Worm (Caenorhabditis elegans) whole organism, young adult: Measurements from ENCODE around the gene Y37D8A.2.
A peak's percentile ranks its signal among the peaks of the same experiment; 100 is the strongest.

Source experiments
- D2030.7 ChIP-seq: fragments of 200-800 bp; sonication (Bioruptor generic); IDR thresholded peaks from 2 replicates; pipeline ENCODE4 v1.3.6; 2022; ENCODE audit warnings: missing genetic modification reagents, missing genetic modification characterization, missing compliant biosample characterization
- F33H1.4 ChIP-seq: fragments of 200-800 bp; sonication (Bioruptor generic); IDR thresholded peaks from 2 replicates; pipeline ENCODE4 v1.3.6; 2022; ENCODE audit warnings: missing genetic modification reagents, missing genetic modification characterization, missing compliant biosample characterization
- F37B4.10 ChIP-seq: fragments of 200-800 bp; sonication (Bioruptor generic); IDR thresholded peaks from 2 replicates; pipeline ENCODE4 v1.3.6; 2022; ENCODE audit warnings: missing genetic modification characterization, missing compliant biosample characterization
- F49E8.2 ChIP-seq: sonication (generic microtip); optimal IDR thresholded peaks from 3 replicates; lab custom pipeline; 2017; ENCODE audit warnings: missing genetic modification characterization, mild to moderate bottlenecking, missing compliant biosample characterization, antibody characterized with exemption, moderate library complexity; ENCODE audit not compliant: insufficient read depth
- F52B5.7 ChIP-seq: sonication (generic microtip); optimal IDR thresholded peaks from 2 replicates; lab custom pipeline; 2016; ENCODE audit warnings: mild to moderate bottlenecking, missing genetic modification characterization, missing compliant biosample characterization
- F57A8.1 ChIP-seq: fragments of 200-800 bp; sonication (Bioruptor generic); optimal IDR thresholded peaks from 2 replicates; lab custom pipeline; 2018; ENCODE audit warnings: mild to moderate bottlenecking, missing genetic modification characterization, moderate library complexity, missing compliant biosample characterization
- Y79H2A.3 ChIP-seq: fragments of 200-800 bp; sonication (Bioruptor generic); conservative IDR thresholded peaks from 2 replicates; pipeline ENCODE4 v1.3.6; 2022; ENCODE audit warnings: missing genetic modification reagents, missing genetic modification characterization, missing compliant biosample characterization
- aptf-3 ChIP-seq: fragments of 200-800 bp; sonication (Bioruptor generic); IDR thresholded peaks from 2 replicates; pipeline ENCODE4 v1.3.6; 2022; ENCODE audit warnings: missing genetic modification characterization, missing compliant biosample characterization
- attf-3 ChIP-seq: fragments of 200-800 bp; sonication (Bioruptor generic); conservative IDR thresholded peaks from 2 replicates; pipeline ENCODE4 v1.3.6; 2022; ENCODE audit warnings: missing genetic modification reagents, missing genetic modification characterization, missing compliant biosample characterization
- ceh-40 ChIP-seq: fragments of 200-800 bp; sonication (Bioruptor generic); IDR thresholded peaks from 2 replicates; pipeline ENCODE4 v1.3.6; 2022; ENCODE audit warnings: missing genetic modification characterization, missing compliant biosample characterization
- ceh-91 ChIP-seq: fragments of 200-800 bp; sonication (Bioruptor generic); IDR thresholded peaks from 2 replicates; pipeline ENCODE4 v1.3.6; 2022; ENCODE audit warnings: missing genetic modification reagents, missing genetic modification characterization, missing compliant biosample characterization
- dpl-1 ChIP-seq: fragments of 150-350 bp; optimal IDR thresholded peaks from 2 replicates; lab custom pipeline; 2014; ENCODE audit warnings: missing biosample characterization, missing genetic modification reagents, missing genetic modification characterization
- efl-1 ChIP-seq: fragments of 150-350 bp; optimal IDR thresholded peaks from 2 replicates; lab custom pipeline; 2014; ENCODE audit warnings: missing biosample characterization, missing genetic modification reagents, missing genetic modification characterization
- egl-44 ChIP-seq: fragments of 200-800 bp; sonication (Bioruptor generic); IDR thresholded peaks from 2 replicates; pipeline ENCODE4 v1.3.6; 2022; ENCODE audit warnings: missing genetic modification reagents, missing genetic modification characterization, missing compliant biosample characterization
- ekl-4 ChIP-seq: fragments of 200-800 bp; sonication (Bioruptor generic); IDR thresholded peaks from 2 replicates; pipeline ENCODE4 v1.3.6; 2022; ENCODE audit warnings: missing genetic modification reagents, missing genetic modification characterization, missing compliant biosample characterization
- fkh-3 ChIP-seq: sonication (generic microtip); optimal IDR thresholded peaks from 2 replicates; lab custom pipeline; 2016; ENCODE audit warnings: mild to moderate bottlenecking, missing genetic modification characterization, missing compliant biosample characterization
- hsf-1 ChIP-seq: fragments of 200-800 bp; sonication (Bioruptor generic); IDR thresholded peaks from 2 replicates; pipeline ENCODE4 v1.3.6; 2022; ENCODE audit warnings: missing genetic modification reagents, missing genetic modification characterization, missing compliant biosample characterization
- let-607 ChIP-seq, 2 experiments: fragments of 200-800 bp in 1 of 2; sonication (Bioruptor generic) in 1 of 2; sonication (generic microtip) in 1 of 2; optimal IDR thresholded peaks; 2 replicates each; lab custom pipeline; 2016 to 2018; ENCODE audit warnings: mild to moderate bottlenecking in 2 of 2, missing compliant biosample characterization in 2 of 2, missing genetic modification characterization in 2 of 2, moderate library complexity in 2 of 2, missing genotype in 1 of 2
- lin-35 ChIP-seq, 3 experiments: fragments of 150-350 bp in 2 of 3; sonication (generic microtip) in 1 of 3; optimal IDR thresholded peaks; 2 replicates each; lab custom pipeline; 2014 to 2018; ENCODE audit warnings: missing biosample characterization in 3 of 3, missing genetic modification characterization in 3 of 3, missing genetic modification reagents in 3 of 3
- lin-54 ChIP-seq: fragments of 200-800 bp; sonication (Bioruptor generic); optimal IDR thresholded peaks from 2 replicates; lab custom pipeline; 2018; ENCODE audit warnings: mild to moderate bottlenecking, missing genetic modification characterization, missing compliant biosample characterization
- lsl-1 ChIP-seq: fragments of 200-800 bp; sonication (Bioruptor generic); optimal IDR thresholded peaks from 2 replicates; lab custom pipeline; 2018; ENCODE audit warnings: mild to moderate bottlenecking, missing genetic modification characterization, moderate library complexity, missing compliant biosample characterization
- madf-3 ChIP-seq: fragments of 200-800 bp; sonication (Bioruptor generic); IDR thresholded peaks from 2 replicates; pipeline ENCODE4 v1.3.6; 2022; ENCODE audit warnings: missing genetic modification reagents, missing genetic modification characterization, missing compliant biosample characterization
- madf-6 ChIP-seq: fragments of 200-800 bp; sonication (Bioruptor generic); IDR thresholded peaks from 2 replicates; pipeline ENCODE4 v1.3.6; 2022; ENCODE audit warnings: missing genetic modification reagents, missing genetic modification characterization, missing compliant biosample characterization
- madf-8 ChIP-seq: fragments of 200-800 bp; sonication (Bioruptor generic); conservative IDR thresholded peaks from 2 replicates; pipeline ENCODE4 v1.3.6; 2022; ENCODE audit warnings: missing genetic modification reagents, missing genetic modification characterization, missing compliant biosample characterization
- mcd-1 ChIP-seq: fragments of 200-800 bp; sonication (Bioruptor generic); IDR thresholded peaks from 2 replicates; pipeline ENCODE4 v1.3.6; 2022; ENCODE audit warnings: missing genetic modification reagents, missing genetic modification characterization, missing compliant biosample characterization
- nhr-80 ChIP-seq: sonication (generic microtip); optimal IDR thresholded peaks from 2 replicates; lab custom pipeline; 2016; ENCODE audit warnings: missing genetic modification characterization, missing compliant biosample characterization
- nhr-90 ChIP-seq: sonication (generic microtip); optimal IDR thresholded peaks from 2 replicates; lab custom pipeline; 2016; ENCODE audit warnings: missing genotype, mild to moderate bottlenecking, missing genetic modification characterization, missing compliant biosample characterization
- repo-1 ChIP-seq: sonication (generic microtip); optimal IDR thresholded peaks from 2 replicates; lab custom pipeline; 2017; ENCODE audit warnings: mild to moderate bottlenecking, missing genetic modification characterization, missing compliant biosample characterization
- snpc-1.3 ChIP-seq: sonication (generic microtip); optimal IDR thresholded peaks from 2 replicates; lab custom pipeline; 2017; ENCODE audit warnings: missing genetic modification characterization, mild to moderate bottlenecking, missing compliant biosample characterization, antibody characterized with exemption, moderate library complexity, missing genotype, missing genetic modification reagents; ENCODE audit not compliant: insufficient read depth
- tbp1 ChIP-seq: fragments of 200-800 bp; sonication (Bioruptor generic); optimal IDR thresholded peaks from 2 replicates; lab custom pipeline; 2018; ENCODE audit warnings: mild to moderate bottlenecking, missing genetic modification characterization, missing compliant biosample characterization
- ztf-18 ChIP-seq: sonication (generic microtip); optimal IDR thresholded peaks from 2 replicates; lab custom pipeline; 2016; ENCODE audit warnings: missing genotype, mild to moderate bottlenecking, missing genetic modification characterization, missing compliant biosample characterization

Gene Y37D8A.2

ce11 chrIII:12813193-12813592, 6.8 kb upstream of the Y37D8A.2 start, which contains the start of gene BE10.4:
BE10.4 (plus strand) TSS chrIII:12813493.
- TF ChIP-seq Y79H2A.3 (GFP tag; lab: Robert Waterston, UW) = no peak
- no peak for TF ChIP-seq egl-44 (GFP tag; lab: Robert Waterston, UW)
- no peak for TF ChIP-seq let-607 (tag; optimal IDR thresholded peaks at IDR 0.05; lab: Kevin White, UChicago)

- TF ChIP-seq hsf-1 (GFP tag; lab: Robert Waterston, UW) (no peak), attf-3 (GFP tag; lab: Robert Waterston, UW) (peak; percentile 90), ekl-4 (no peak), F49E8.2 (no peak)
These were observed 1.8 kb upstream of the Y37D8A.2 start, which contains the start of gene arx-5 for ce11 chrIII:12818050-12818738. arx-5 (minus strand) TSS chrIII:12818100.

DNA sequence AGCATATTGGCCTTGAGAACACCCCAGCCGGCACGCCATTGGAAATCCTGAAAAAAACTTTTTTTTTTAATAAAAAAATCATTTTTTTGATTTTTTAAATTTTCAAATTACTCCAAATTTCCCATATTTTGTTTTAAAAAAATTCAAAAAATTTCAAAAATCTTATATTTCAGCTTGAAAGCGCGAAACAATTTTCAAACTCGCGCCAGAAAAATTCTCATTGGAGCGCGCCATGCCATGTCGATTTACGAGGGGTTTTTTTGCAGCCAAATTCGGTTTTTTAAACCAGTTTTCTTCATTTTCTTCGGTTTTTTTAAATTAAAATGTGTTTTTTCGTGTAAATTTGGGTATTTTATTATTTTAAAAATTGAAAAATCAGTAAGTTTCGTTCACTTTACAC, 845 bp upstream of the Y37D8A.2 start:
- peak; percentile 65 for TF ChIP-seq efl-1 (GFP tag; lab: Kevin White, UChicago)
- TF ChIP-seq repo-1 (tag; lab: Kevin White, UChicago) = no peak
- peak; percentile 46; the same call in 1 of the 2 replicates for TF ChIP-seq madf-8
- TF ChIP-seq aptf-3 (GFP tag; lab: Robert Waterston, UW) = no peak
- peak; percentile 27 for TF ChIP-seq dpl-1 (GFP tag; lab: Kevin White, UChicago)
- peak; percentile 21; the same call in 1 of the 2 replicates for TF ChIP-seq D2030.7 (GFP tag; lab: Robert Waterston, UW)
- peak; percentile 61 for TF ChIP-seq lin-54 (GFP tag; lab: Kevin White, UChicago)
- no peak for TF ChIP-seq tbp1 (GFP tag; lab: Kevin White, UChicago)
- TF ChIP-seq ceh-91 (GFP tag; lab: Robert Waterston, UW) = peak; percentile 64
- peak; percentile 39; the same call in 1 of the 2 replicates for TF ChIP-seq F33H1.4 (GFP tag; lab: Robert Waterston, UW)
- no peak for TF ChIP-seq lin-35 (GFP tag; optimal IDR thresholded peaks at IDR 0.05; lab: Kevin White, UChicago)
- peak; percentile 59; the same call in 1 of the 2 replicates for TF ChIP-seq madf-6 (GFP tag; lab: Robert Waterston, UW)
- peak; percentile 18; the same call in 1 of the 2 replicates for TF ChIP-seq attf-3 (GFP tag; lab: Robert Waterston, UW)
- no peak for TF ChIP-seq F37B4.10 (GFP tag; lab: Robert Waterston, UW)
- no peak for TF ChIP-seq F57A8.1 (GFP tag; lab: Kevin White, UChicago)
- no peak for TF ChIP-seq snpc-1.3
- TF ChIP-seq madf-3 (GFP tag; lab: Robert Waterston, UW) = peak; percentile 65; the same call in 1 of the 2 replicates
- 0 out of 2 replicates have a peak, but pooled peaks have one; percentile 16 for TF ChIP-seq mcd-1
- TF ChIP-seq lsl-1 (GFP tag; lab: Kevin White, UChicago) = peak; percentile 21

ce11 chrIII:12821331-12821730, 1.3 kb downstream of the Y37D8A.2 start:
- no peak for TF ChIP-seq ceh-40 (GFP tag; lab: Robert Waterston, UW)
- no peak for TF ChIP-seq ceh-91 (GFP tag; lab: Robert Waterston, UW)
- peak; percentile 66 for TF ChIP-seq attf-3 (GFP tag; lab: Robert Waterston, UW)

DNA sequence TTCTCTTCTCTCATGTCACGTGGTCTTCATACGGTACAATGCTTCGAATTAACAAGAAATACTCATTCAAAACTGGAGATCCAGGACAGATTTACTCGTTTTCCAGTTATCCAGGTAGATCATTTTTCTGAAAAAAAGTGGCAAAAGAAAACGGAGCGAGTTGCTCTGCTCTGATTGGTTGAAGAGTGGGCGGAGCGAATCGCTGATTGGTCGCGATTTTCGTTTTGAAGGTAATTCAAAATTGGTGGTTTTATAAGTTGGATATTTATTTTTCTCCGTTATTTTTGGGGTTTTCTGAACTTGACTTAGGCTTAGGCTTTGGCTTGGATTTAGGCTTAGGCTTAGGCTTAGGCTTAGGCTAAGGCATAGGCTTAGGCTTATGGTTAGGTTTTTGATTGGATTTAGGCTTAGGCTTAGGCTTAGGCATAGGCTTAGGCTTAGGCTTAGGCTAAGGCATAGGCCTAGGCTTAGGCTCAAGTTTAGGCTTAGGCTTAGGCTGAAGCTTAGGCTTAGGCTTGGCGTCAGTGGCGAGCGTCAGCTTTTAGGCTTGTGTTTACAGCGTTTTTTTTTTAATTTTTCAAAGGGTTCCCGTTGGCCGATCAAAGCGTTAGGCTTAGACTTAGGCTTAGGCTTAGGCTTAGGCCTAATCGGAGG, 2.7 kb downstream of the Y37D8A.2 start:
- TF ChIP-seq fkh-3 (tag; lab: Kevin White, UChicago) = no peak
- TF ChIP-seq nhr-80 (tag; lab: Kevin White, UChicago) = no peak
- TF ChIP-seq snpc-1.3 = no peak
- TF ChIP-seq nhr-90 (tag; lab: Kevin White, UChicago) = no peak
- TF ChIP-seq F52B5.7 (tag; lab: Kevin White, UChicago) = no peak
- TF ChIP-seq ceh-40 (GFP tag; lab: Robert Waterston, UW) = no peak
- no peak for TF ChIP-seq ztf-18 (tag; lab: Kevin White, UChicago)
